Worm (Caenorhabditis elegans): ENCODE results near the gene hpo-31.

- no peak for TF ChIP-seq fkh-10 (GFP tag; optimal IDR thresholded peaks at IDR 0.05)
- no peak for TF ChIP-seq ama-1 (optimal IDR thresholded peaks at IDR 0.05)
- no peak for TF ChIP-seq nhr-28 (tag; optimal IDR thresholded peaks at IDR 0.05)
- no peak for TF ChIP-seq ztf-11 (tag; optimal IDR thresholded peaks at IDR 0.05)
Observed at ce11 chrV:13837173-13837572, 14.3 kb downstream of the hpo-31 start, which contains the start of gene srx-128.
